Fruit fly (Drosophila melanogaster) whole organism, embryonic: Measurements from ENCODE around the gene alpha-PheRS.

ENCODE experiments used
- Antp ChIP-seq: fragments of 200-800 bp; sonication (Bioruptor generic); optimal IDR thresholded peaks from 3 replicates; lab custom pipeline; 2016; ENCODE audit warnings: missing biosample characterization, missing genetic modification characterization
- Blimp-1 ChIP-seq: fragments of 200-800 bp; sonication (Bioruptor generic); optimal IDR thresholded peaks from 3 replicates; lab custom pipeline; 2018; ENCODE audit warnings: missing biosample characterization, missing genetic modification characterization, mild to moderate bottlenecking, moderate library complexity, missing genetic modification reagents
- BtbVII ChIP-seq: fragments of 200-800 bp; sonication (Bioruptor generic); optimal IDR thresholded peaks from 3 replicates; lab custom pipeline; 2017; ENCODE audit warnings: missing biosample characterization, mild to moderate bottlenecking, missing genetic modification characterization
- CG10654 ChIP-seq: fragments of 200-800 bp; sonication (Bioruptor generic); optimal IDR thresholded peaks from 2 replicates; lab custom pipeline; 2016; ENCODE audit warnings: missing biosample characterization, missing genetic modification characterization
- CG10979 ChIP-seq: fragments of 200-800 bp; sonication (Bioruptor generic); optimal IDR thresholded peaks from 2 replicates; lab custom pipeline; 2018; ENCODE audit warnings: missing biosample characterization, mild to moderate bottlenecking, missing genetic modification characterization, moderate library complexity
- CG11093 ChIP-seq: fragments of 200-800 bp; sonication (Bioruptor generic); IDR thresholded peaks from 3 replicates; pipeline ENCODE4 v1.3.6; 2022; ENCODE audit warnings: missing biosample characterization, missing genetic modification characterization
- CG11723 ChIP-seq: fragments of 200-800 bp; sonication (Bioruptor generic); optimal IDR thresholded peaks from 2 replicates; lab custom pipeline; 2017; ENCODE audit warnings: missing biosample characterization, mild to moderate bottlenecking, missing genetic modification characterization
- CG12236 ChIP-seq: fragments of 200-800 bp; sonication (Bioruptor generic); optimal IDR thresholded peaks from 2 replicates; lab custom pipeline; 2016; ENCODE audit warnings: missing biosample characterization, missing genetic modification characterization
- CG12391 ChIP-seq: fragments of 200-800 bp; sonication (Bioruptor generic); optimal IDR thresholded peaks from 3 replicates; lab custom pipeline; 2018; ENCODE audit warnings: missing biosample characterization, mild to moderate bottlenecking, missing genetic modification characterization, moderate library complexity
- CG12744 ChIP-seq: fragments of 200-800 bp; sonication (Bioruptor generic); optimal IDR thresholded peaks from 2 replicates; lab custom pipeline; 2016; ENCODE audit warnings: missing biosample characterization, missing genetic modification characterization
- CG14710 ChIP-seq: fragments of 200-800 bp; sonication (Bioruptor generic); optimal IDR thresholded peaks from 3 replicates; lab custom pipeline; 2019; ENCODE audit warnings: missing biosample characterization, mild to moderate bottlenecking, missing genetic modification characterization, moderate library complexity
- CG1602 ChIP-seq: fragments of 200-800 bp; sonication (Bioruptor generic); optimal IDR thresholded peaks from 3 replicates; lab custom pipeline; 2016; ENCODE audit warnings: missing biosample characterization, missing genetic modification characterization
- CG16863 ChIP-seq: fragments of 200-800 bp; sonication (Bioruptor generic); optimal IDR thresholded peaks from 3 replicates; lab custom pipeline; 2016; ENCODE audit warnings: missing biosample characterization, missing genetic modification characterization
- CG2202 ChIP-seq: fragments of 200-800 bp; sonication (Bioruptor generic); optimal IDR thresholded peaks from 2 replicates; lab custom pipeline; 2018; ENCODE audit warnings: missing biosample characterization, mild to moderate bottlenecking, missing genetic modification characterization
- CG2678 ChIP-seq: fragments of 200-800 bp; sonication (Bioruptor generic); optimal IDR thresholded peaks from 3 replicates; lab custom pipeline; 2019; ENCODE audit warnings: missing biosample characterization, mild to moderate bottlenecking, missing genetic modification characterization, moderate library complexity
- CG4404 ChIP-seq: fragments of 200-800 bp; sonication (Bioruptor generic); IDR thresholded peaks from 2 replicates; pipeline ENCODE4 v1.3.6; 2022; ENCODE audit warnings: missing biosample characterization, missing genetic modification characterization
- CG6654 ChIP-seq: fragments of 200-800 bp; sonication (Bioruptor generic); optimal IDR thresholded peaks from 2 replicates; lab custom pipeline; 2017; ENCODE audit warnings: missing biosample characterization, mild to moderate bottlenecking, missing genetic modification characterization
- CG7556 ChIP-seq: fragments of 200-800 bp; sonication (Bioruptor generic); optimal IDR thresholded peaks from 2 replicates; lab custom pipeline; 2017; ENCODE audit warnings: missing biosample characterization, mild to moderate bottlenecking, missing genetic modification characterization
- CG8290 ChIP-seq, 3 experiments: fragments of 200-800 bp; sonication (Bioruptor generic); optimal IDR thresholded peaks; 2 replicates each; lab custom pipeline; 2016 to 2019; ENCODE audit warnings: missing biosample characterization in 3 of 3, missing genetic modification characterization in 3 of 3, mild to moderate bottlenecking in 2 of 3, moderate library complexity in 1 of 3
- CG8944 ChIP-seq: fragments of 200-800 bp; sonication (Bioruptor generic); optimal IDR thresholded peaks from 3 replicates; lab custom pipeline; 2016; ENCODE audit warnings: missing biosample characterization, missing genetic modification characterization
- Camta ChIP-seq: fragments of 200-800 bp; sonication (Bioruptor generic); optimal IDR thresholded peaks from 2 replicates; lab custom pipeline; 2016; ENCODE audit warnings: missing biosample characterization, missing genetic modification characterization
- CrebB ChIP-seq: fragments of 200-800 bp; sonication (Bioruptor generic); optimal IDR thresholded peaks from 3 replicates; lab custom pipeline; 2018; ENCODE audit warnings: missing biosample characterization, mild to moderate bottlenecking, missing genetic modification characterization
- D ChIP-seq, 2 experiments: fragments of 200-800 bp in 1 of 2; fragments of >200 bp in 1 of 2; sonication (Bioruptor generic) in 1 of 2; optimal IDR thresholded peaks; 2 replicates in 1 of 2; 3 replicates in 1 of 2; lab custom pipeline; 2017; ENCODE audit warnings: mild to moderate bottlenecking in 1 of 2, missing biosample characterization in 1 of 2, missing genetic modification characterization in 1 of 2, missing genetic modification reagents in 1 of 2
- H2.0 ChIP-seq: fragments of 200-800 bp; sonication (Bioruptor generic); IDR thresholded peaks from 2 replicates; pipeline ENCODE4 v1.3.6; 2022; ENCODE audit warnings: missing biosample characterization, missing genetic modification characterization
- HHEX ChIP-seq: fragments of 200-800 bp; sonication (Bioruptor generic); optimal IDR thresholded peaks from 3 replicates; lab custom pipeline; 2017; ENCODE audit warnings: missing biosample characterization, mild to moderate bottlenecking, missing genetic modification characterization, missing genetic modification reagents
- HLH3B ChIP-seq: fragments of 200-800 bp; sonication (Bioruptor generic); IDR thresholded peaks from 2 replicates; pipeline ENCODE4 v1.3.6; 2022; ENCODE audit warnings: missing biosample characterization, missing genetic modification characterization
- Hey ChIP-seq: fragments of 200-800 bp; sonication (Bioruptor generic); optimal IDR thresholded peaks from 3 replicates; lab custom pipeline; 2018; ENCODE audit warnings: missing biosample characterization, mild to moderate bottlenecking, missing genetic modification characterization
- Pdp1 ChIP-seq, 2 experiments: fragments of 200-800 bp; sonication (Bioruptor generic); optimal IDR thresholded peaks; 3 replicates each; lab custom pipeline; 2016; ENCODE audit warnings: missing biosample characterization in 2 of 2, missing genetic modification characterization in 2 of 2, mild to moderate bottlenecking in 1 of 2, moderate library complexity in 1 of 2
- ase ChIP-seq: fragments of 200-800 bp; sonication (Bioruptor generic); IDR thresholded peaks from 3 replicates; pipeline ENCODE4 v1.3.6; 2022; ENCODE audit warnings: missing biosample characterization, missing genetic modification characterization
- cato ChIP-seq: fragments of 200-800 bp; sonication (Bioruptor generic); optimal IDR thresholded peaks from 2 replicates; lab custom pipeline; 2016; ENCODE audit warnings: missing biosample characterization, missing genetic modification characterization, borderline replicate concordance
- chm ChIP-seq: fragments of 200-800 bp; sonication (Bioruptor generic); IDR thresholded peaks from 2 replicates; pipeline ENCODE4 v1.3.6; 2022; ENCODE audit warnings: missing biosample characterization, missing genetic modification characterization
- crc ChIP-seq: fragments of 200-800 bp; sonication (Bioruptor generic); optimal IDR thresholded peaks from 2 replicates; lab custom pipeline; 2016; ENCODE audit warnings: missing biosample characterization, missing genetic modification characterization
- gce ChIP-seq: fragments of 200-800 bp; sonication (Bioruptor generic); IDR thresholded peaks from 3 replicates; pipeline ENCODE4 v1.3.6; 2022; ENCODE audit warnings: missing biosample characterization, missing genetic modification characterization
- grn ChIP-seq: fragments of 200-800 bp; sonication (Bioruptor generic); optimal IDR thresholded peaks from 3 replicates; lab custom pipeline; 2017; ENCODE audit warnings: missing biosample characterization, missing genetic modification characterization
- gt ChIP-seq: fragments of 200-800 bp; sonication (Bioruptor generic); IDR thresholded peaks from 2 replicates; pipeline ENCODE4 v1.3.6; 2022; ENCODE audit warnings: missing biosample characterization, missing genetic modification characterization
- jigr1 ChIP-seq: fragments of 200-800 bp; sonication (Bioruptor generic); IDR thresholded peaks from 3 replicates; pipeline ENCODE4 v1.3.6; 2022; ENCODE audit warnings: missing biosample characterization, missing genetic modification characterization
- jing ChIP-seq: fragments of 200-800 bp; sonication (Bioruptor generic); optimal IDR thresholded peaks from 2 replicates; lab custom pipeline; 2018; ENCODE audit warnings: missing biosample characterization, mild to moderate bottlenecking, missing genetic modification characterization
- luna ChIP-seq: fragments of 200-800 bp; sonication (Bioruptor generic); optimal IDR thresholded peaks from 2 replicates; lab custom pipeline; 2016; ENCODE audit warnings: missing biosample characterization, missing genetic modification characterization
- maf-S ChIP-seq: fragments of 200-800 bp; sonication (Bioruptor generic); optimal IDR thresholded peaks from 2 replicates; lab custom pipeline; 2016; ENCODE audit warnings: missing biosample characterization, missing genetic modification characterization
- otp ChIP-seq: fragments of 200-800 bp; sonication (Bioruptor generic); IDR thresholded peaks from 3 replicates; pipeline ENCODE4, ENCODE4 v1.3.6; 2022; ENCODE audit warnings: missing biosample characterization, missing genetic modification characterization
- sc ChIP-seq, 3 experiments: fragments of >200 bp in 2 of 3; fragments of 200-800 bp in 1 of 3; sonication (Bioruptor generic) in 1 of 3; optimal IDR thresholded peaks; 2 replicates in 2 of 3; 3 replicates in 1 of 3; lab custom pipeline; 2017; ENCODE audit warnings: mild to moderate bottlenecking in 1 of 3, missing biosample characterization in 1 of 3, missing genetic modification characterization in 1 of 3, missing genetic modification reagents in 1 of 3
- sd ChIP-seq: fragments of 200-800 bp; sonication (Bioruptor generic); optimal IDR thresholded peaks from 3 replicates; lab custom pipeline; 2018; ENCODE audit warnings: missing biosample characterization, mild to moderate bottlenecking, missing genetic modification characterization, moderate library complexity
- ssp ChIP-seq: fragments of 200-800 bp; sonication (Bioruptor generic); IDR thresholded peaks from 2 replicates; pipeline ENCODE4 v1.3.6; 2022; ENCODE audit warnings: missing biosample characterization, missing genetic modification characterization
- tin ChIP-seq: fragments of 200-800 bp; sonication (Bioruptor generic); optimal IDR thresholded peaks from 3 replicates; lab custom pipeline; 2016; ENCODE audit warnings: missing biosample characterization, missing genetic modification characterization
- ttk ChIP-seq: fragments of 200-800 bp; sonication (Bioruptor generic); IDR thresholded peaks from 2 replicates; pipeline ENCODE4 v2.1.2; 2022; ENCODE audit warnings: missing biosample characterization, missing genetic modification characterization
- unpg ChIP-seq: fragments of 200-800 bp; sonication (Bioruptor generic); optimal IDR thresholded peaks from 3 replicates; lab custom pipeline; 2018; ENCODE audit warnings: missing biosample characterization, mild to moderate bottlenecking, missing genetic modification characterization, moderate library complexity
- vvl ChIP-seq: fragments of 200-800 bp; sonication (Bioruptor generic); IDR thresholded peaks from 2 replicates; pipeline ENCODE4 v1.3.6; 2022; ENCODE audit warnings: missing biosample characterization, missing genetic modification characterization
- zfh1 ChIP-seq: fragments of 200-800 bp; sonication (Bioruptor generic); IDR thresholded peaks from 3 replicates; pipeline ENCODE4 v1.3.6; 2022; ENCODE audit warnings: missing biosample characterization, missing genetic modification characterization
- zfh2 ChIP-seq: fragments of 200-800 bp; sonication (Bioruptor generic); optimal IDR thresholded peaks from 2 replicates; lab custom pipeline; 2016; ENCODE audit warnings: missing biosample characterization, missing genetic modification characterization

The alpha-PheRS gene

DNA sequence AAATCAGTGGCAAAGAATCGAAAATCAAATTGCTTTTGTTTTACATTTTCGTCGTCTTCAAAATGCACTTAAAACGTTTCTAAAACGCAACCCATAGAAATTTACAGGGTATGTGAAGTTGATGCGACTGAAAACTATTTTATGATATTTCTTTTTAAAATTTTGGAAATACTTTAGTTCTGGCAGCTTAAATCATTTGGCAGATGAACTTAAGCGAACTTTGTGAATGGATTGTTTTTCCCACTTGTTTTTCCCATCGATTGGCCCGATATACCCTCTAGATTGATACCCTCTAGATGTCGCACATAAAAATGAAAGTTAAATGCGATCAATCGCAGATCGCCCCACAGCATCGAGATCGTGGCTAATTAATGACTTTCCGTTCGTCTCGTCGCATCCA is 19.3 kb downstream of the alpha-PheRS start (continued):
- peak; percentile 9 for TF ChIP-seq CG11723 (GFP tag; lab: Kevin White, UChicago)
- TF ChIP-seq CG2678 (tag; lab: Kevin White, UChicago): peak; percentile 64
- peak; percentile 72 for TF ChIP-seq vvl (GFP tag; lab: Robert Waterston, UW)
- peak; percentile 58 for TF ChIP-seq CG2202 (tag; lab: Kevin White, UChicago)
- TF ChIP-seq Blimp-1: peak; percentile 94
- TF ChIP-seq chm: peak; percentile 55; the same call in 1 of the 2 replicates
- no peak for TF ChIP-seq CrebB (tag; lab: Kevin White, UChicago)
- peak; percentile 65 for TF ChIP-seq ttk (GFP tag; lab: Robert Waterston, UW)
- peak; percentile 37; the same call in 1 of the 3 replicates for TF ChIP-seq jigr1 (GFP tag; lab: Robert Waterston, UW)
- peak; percentile 61; the same call in 1 of the 3 replicates for TF ChIP-seq gce (GFP tag; lab: Robert Waterston, UW)
- peak; percentile 73 for TF ChIP-seq CG12391 (tag; lab: Kevin White, UChicago)
- TF ChIP-seq CG14710: peak; percentile 65
- peak; percentile 42 for TF ChIP-seq cato (GFP tag; lab: Kevin White, UChicago)
- 0 out of 3 replicates have a peak, but pooled peaks have one; percentile 40 for TF ChIP-seq ase (GFP tag; lab: Robert Waterston, UW)
- no peak for TF ChIP-seq Hey (tag; lab: Kevin White, UChicago)
- no peak for TF ChIP-seq CG11093 (GFP tag; lab: Robert Waterston, UW)
- TF ChIP-seq HLH3B (GFP tag; lab: Robert Waterston, UW): peak; percentile 74
- peak; percentile 35 for TF ChIP-seq Camta (GFP tag; lab: Kevin White, UChicago)
- TF ChIP-seq D (optimal IDR thresholded peaks at IDR 0.05; lab: Kevin White, UChicago): no peak
- TF ChIP-seq D (GFP tag; optimal IDR thresholded peaks at IDR 0.05; lab: Kevin White, UChicago): peak; percentile 63
- peak; percentile 25 for TF ChIP-seq CG12236 (GFP tag; lab: Kevin White, UChicago)
- peak; percentile 41; the same call in 1 of the 3 replicates for TF ChIP-seq otp
- TF ChIP-seq CG12744 (GFP tag; lab: Kevin White, UChicago): no peak
- peak; percentile 53 for TF ChIP-seq CG8944 (GFP tag; lab: Kevin White, UChicago)
- peak; percentile 8 for TF ChIP-seq CG6654 (GFP tag; lab: Kevin White, UChicago)
- peak; percentile 45 for TF ChIP-seq ssp (GFP tag; lab: Robert Waterston, UW)
- 0 out of 2 replicates have a peak, but pooled peaks have one; percentile 54 for TF ChIP-seq gt (GFP tag; lab: Robert Waterston, UW)
- peak; percentile 6 for TF ChIP-seq grn (GFP tag; lab: Kevin White, UChicago)
- TF ChIP-seq tin (GFP tag; lab: Kevin White, UChicago): peak; percentile 45
- peak; percentile 80 for TF ChIP-seq CG10979
- peak; percentile 7 for TF ChIP-seq CG8290 (GFP tag; optimal IDR thresholded peaks at IDR 0.05; lab: Kevin White, UChicago)
- TF ChIP-seq CG8290 (tag; optimal IDR thresholded peaks at IDR 0.05; lab: Kevin White, UChicago): peak in 1 of 2 experiments; percentile 53
- TF ChIP-seq Pdp1 (GFP tag; optimal IDR thresholded peaks at IDR 0.05; lab: Kevin White, UChicago): peak; percentile 31 to 43
- no peak for TF ChIP-seq H2.0 (GFP tag; lab: Robert Waterston, UW)
- peak; percentile 38 for TF ChIP-seq Antp (GFP tag; lab: Kevin White, UChicago)
- TF ChIP-seq sd: peak; percentile 9
- peak; percentile 73 for TF ChIP-seq unpg (GFP tag; lab: Kevin White, UChicago)
- peak; percentile 30 for TF ChIP-seq CG10654 (GFP tag; lab: Kevin White, UChicago)
- peak; percentile 11 for TF ChIP-seq crc
- peak; percentile 50 for TF ChIP-seq CG1602 (GFP tag; lab: Kevin White, UChicago)
- peak; percentile 55 for TF ChIP-seq CG16863 (GFP tag; lab: Kevin White, UChicago)
- peak; percentile 52 for TF ChIP-seq jing (GFP tag; lab: Kevin White, UChicago)
- TF ChIP-seq CG4404 (GFP tag; lab: Robert Waterston, UW): peak; percentile 35; the same call in 1 of the 2 replicates
- peak; percentile 6 for TF ChIP-seq maf-S (GFP tag; lab: Kevin White, UChicago)
- no peak for TF ChIP-seq BtbVII (GFP tag; lab: Kevin White, UChicago)
- no peak for TF ChIP-seq sc (optimal IDR thresholded peaks at IDR 0.05; lab: Kevin White, UChicago)
- peak; percentile 54 for TF ChIP-seq sc (GFP tag; optimal IDR thresholded peaks at IDR 0.05; lab: Kevin White, UChicago)
- TF ChIP-seq HHEX (GFP tag; lab: Kevin White, UChicago): peak; percentile 17
- no peak for TF ChIP-seq luna (GFP tag; lab: Kevin White, UChicago)
- peak; percentile 82 for TF ChIP-seq zfh1
- peak; percentile 24 for TF ChIP-seq CG7556 (GFP tag; lab: Kevin White, UChicago)
- TF ChIP-seq zfh2 (GFP tag; lab: Kevin White, UChicago): no peak
